Fruit fly (Drosophila melanogaster) whole organism, embryonic: Measurements from ENCODE around the gene Pnn.

Experiments used
- Abd-B ChIP-seq: fragments of 200-800 bp; sonication (Bioruptor generic); optimal IDR thresholded peaks from 2 replicates; lab custom pipeline; 2018; ENCODE audit warnings: missing biosample characterization, mild to moderate bottlenecking, missing genetic modification characterization, moderate library complexity
- C15 ChIP-seq: fragments of 200-800 bp; sonication (Bioruptor generic); IDR thresholded peaks from 3 replicates; pipeline ENCODE4 v1.3.6; 2022; ENCODE audit warnings: missing biosample characterization, missing genetic modification characterization
- CG10959 ChIP-seq: fragments of 200-800 bp; sonication (Bioruptor generic); IDR thresholded peaks from 2 replicates; pipeline ENCODE4 v1.3.6; 2022; ENCODE audit warnings: missing biosample characterization, missing genetic modification characterization
- CG11456 ChIP-seq: fragments of 200-800 bp; sonication (Bioruptor generic); IDR thresholded peaks from 3 replicates; pipeline ENCODE4 v1.3.6; 2022; ENCODE audit warnings: missing biosample characterization, missing genetic modification characterization
- CG15011 ChIP-seq: fragments of 200-800 bp; sonication (Bioruptor generic); optimal IDR thresholded peaks from 3 replicates; lab custom pipeline; 2018; ENCODE audit warnings: missing biosample characterization, mild to moderate bottlenecking, missing genetic modification characterization
- CG3065 ChIP-seq: fragments of 200-800 bp; sonication (Bioruptor generic); optimal IDR thresholded peaks from 2 replicates; lab custom pipeline; 2016; ENCODE audit warnings: missing biosample characterization, missing genetic modification characterization
- CG7928 ChIP-seq: fragments of 200-800 bp; sonication (Bioruptor generic); optimal IDR thresholded peaks from 2 replicates; lab custom pipeline; 2017; ENCODE audit warnings: missing biosample characterization, mild to moderate bottlenecking, missing genetic modification characterization
- CG8765 ChIP-seq: fragments of 200-800 bp; sonication (Bioruptor generic); IDR thresholded peaks from 2 replicates; pipeline ENCODE4 v1.3.6; 2022; ENCODE audit warnings: missing biosample characterization, missing genetic modification characterization
- CG8924 ChIP-seq: fragments of 200-800 bp; optimal IDR thresholded peaks from 3 replicates; lab custom pipeline; 2019; ENCODE audit warnings: missing biosample characterization, mild to moderate bottlenecking, missing genetic modification characterization, moderate library complexity
- Neu2 ChIP-seq: fragments of 200-800 bp; sonication (Bioruptor generic); optimal IDR thresholded peaks from 3 replicates; lab custom pipeline; 2016; ENCODE audit warnings: missing biosample characterization, missing genetic modification characterization, borderline replicate concordance
- Opbp ChIP-seq: fragments of 200-800 bp; sonication (Bioruptor generic); IDR thresholded peaks from 3 replicates; pipeline ENCODE4 v1.3.6; 2022; ENCODE audit warnings: missing biosample characterization, missing genetic modification characterization; ENCODE audit not compliant: partially characterized antibody
- ab ChIP-seq: fragments of 200-800 bp; sonication (Bioruptor generic); optimal IDR thresholded peaks from 2 replicates; lab custom pipeline; 2016; ENCODE audit warnings: missing biosample characterization, missing genetic modification characterization
- fd3F ChIP-seq: fragments of 200-800 bp; sonication (Bioruptor generic); optimal IDR thresholded peaks from 2 replicates; lab custom pipeline; 2018; ENCODE audit warnings: missing biosample characterization, mild to moderate bottlenecking, missing genetic modification characterization, moderate library complexity
- fd96Cb ChIP-seq: fragments of 200-800 bp; sonication (Bioruptor generic); optimal IDR thresholded peaks from 2 replicates; lab custom pipeline; 2018; ENCODE audit warnings: missing biosample characterization, mild to moderate bottlenecking, missing genetic modification characterization, moderate library complexity

dm6 chr3R:9777941-9778360, 37.3 kb downstream of the Pnn start, which contains the start of gene RpS29:
- TF ChIP-seq CG8924 (tag; lab: Kevin White, UChicago): peak; percentile 58
- TF ChIP-seq C15 (GFP tag; lab: Robert Waterston, UW): 0 out of 3 replicates have a peak, but pooled peaks have one; percentile 43
- peak; percentile 56 for TF ChIP-seq Neu2 (GFP tag; lab: Kevin White, UChicago)
- peak; percentile 57 for TF ChIP-seq ab
- TF ChIP-seq CG8765: no peak
- TF ChIP-seq CG7928 (GFP tag; lab: Kevin White, UChicago): peak; percentile 74
- peak; percentile 55 for TF ChIP-seq fd3F (GFP tag; lab: Kevin White, UChicago)
- peak; percentile 49 for TF ChIP-seq CG15011
- peak; percentile 8 for TF ChIP-seq fd96Cb (tag; lab: Kevin White, UChicago)
- TF ChIP-seq Opbp: peak; percentile 97
- peak; percentile 95 for TF ChIP-seq CG11456
- TF ChIP-seq CG10959: peak; percentile 41; the same call in 1 of the 2 replicates
- TF ChIP-seq Abd-B (GFP tag; lab: Kevin White, UChicago): peak; percentile 40
- TF ChIP-seq CG3065 (GFP tag; lab: Kevin White, UChicago): peak; percentile 29
